Fruit fly (Drosophila melanogaster) whole organism, embryonic: Measurements from ENCODE around the gene Eip63F-1.
A peak's percentile ranks its signal among the peaks of the same experiment; 100 is the strongest.

Experiments
- Bdp1 ChIP-seq: fragments of 200-800 bp; sonication (Bioruptor generic); optimal IDR thresholded peaks from 3 replicates; lab custom pipeline; 2016; ENCODE audit warnings: missing biosample characterization, missing genetic modification characterization
- CG1024 ChIP-seq: fragments of 200-800 bp; sonication (Bioruptor generic); IDR thresholded peaks from 2 replicates; pipeline ENCODE4 v1.3.6; 2022; ENCODE audit warnings: missing biosample characterization, missing genetic modification characterization
- CG11456 ChIP-seq: fragments of 200-800 bp; sonication (Bioruptor generic); IDR thresholded peaks from 3 replicates; pipeline ENCODE4 v1.3.6; 2022; ENCODE audit warnings: missing biosample characterization, missing genetic modification characterization
- CG11723 ChIP-seq: fragments of 200-800 bp; sonication (Bioruptor generic); optimal IDR thresholded peaks from 2 replicates; lab custom pipeline; 2017; ENCODE audit warnings: missing biosample characterization, mild to moderate bottlenecking, missing genetic modification characterization
- CG12155 ChIP-seq: fragments of 200-800 bp; sonication (Bioruptor generic); optimal IDR thresholded peaks from 3 replicates; lab custom pipeline; 2016; ENCODE audit warnings: missing biosample characterization, missing genetic modification characterization
- CG12236 ChIP-seq: fragments of 200-800 bp; sonication (Bioruptor generic); optimal IDR thresholded peaks from 2 replicates; lab custom pipeline; 2016; ENCODE audit warnings: missing biosample characterization, missing genetic modification characterization
- CG12942 ChIP-seq: fragments of 200-800 bp; sonication (Bioruptor generic); optimal IDR thresholded peaks from 3 replicates; lab custom pipeline; 2016; ENCODE audit warnings: missing biosample characterization, missing genetic modification characterization
- CG13424 ChIP-seq: fragments of 200-800 bp; sonication (Bioruptor generic); optimal IDR thresholded peaks from 2 replicates; lab custom pipeline; 2019; ENCODE audit warnings: missing biosample characterization, mild to moderate bottlenecking, missing genetic modification characterization, moderate library complexity
- CG15073 ChIP-seq: fragments of 200-800 bp; sonication (Bioruptor generic); optimal IDR thresholded peaks from 2 replicates; lab custom pipeline; 2016; ENCODE audit warnings: missing biosample characterization, missing genetic modification characterization
- CG16779 ChIP-seq: fragments of 200-800 bp; sonication (Bioruptor generic); IDR thresholded peaks from 2 replicates; pipeline ENCODE4 v1.3.6; 2022; ENCODE audit warnings: missing biosample characterization, missing genetic modification characterization
- CG2199 ChIP-seq: fragments of 200-800 bp; sonication (Bioruptor generic); IDR thresholded peaks from 3 replicates; pipeline ENCODE4 v1.3.6; 2022; ENCODE audit warnings: missing biosample characterization, missing genetic modification characterization
- CG30403 ChIP-seq: fragments of 200-800 bp; sonication (Bioruptor generic); optimal IDR thresholded peaks from 3 replicates; lab custom pipeline; 2016; ENCODE audit warnings: missing biosample characterization, missing genetic modification characterization
- CG32532 ChIP-seq: fragments of 200-800 bp; sonication (Bioruptor generic); IDR thresholded peaks from 2 replicates; pipeline ENCODE4 v1.3.6; 2022; ENCODE audit warnings: missing biosample characterization, missing genetic modification characterization
- CG3281 ChIP-seq: fragments of 200-800 bp; sonication (Bioruptor generic); optimal IDR thresholded peaks from 3 replicates; lab custom pipeline; 2017; ENCODE audit warnings: missing biosample characterization, mild to moderate bottlenecking, missing genetic modification characterization
- CG34376 ChIP-seq: fragments of 200-800 bp; sonication (Bioruptor generic); optimal IDR thresholded peaks from 2 replicates; lab custom pipeline; 2018; ENCODE audit warnings: missing biosample characterization, mild to moderate bottlenecking, missing genetic modification characterization
- CG4328 ChIP-seq: fragments of 200-800 bp; sonication (Bioruptor generic); optimal IDR thresholded peaks from 3 replicates; lab custom pipeline; 2017; ENCODE audit warnings: missing biosample characterization, missing genetic modification reagents, missing genetic modification characterization
- CG4854 ChIP-seq: fragments of 200-800 bp; sonication (Bioruptor generic); optimal IDR thresholded peaks from 2 replicates; lab custom pipeline; 2016; ENCODE audit warnings: missing biosample characterization, missing genetic modification characterization, inconsistent platforms
- CG6689 ChIP-seq: fragments of 200-800 bp; sonication (Bioruptor generic); IDR thresholded peaks from 2 replicates; pipeline ENCODE4 v1.3.6; 2022; ENCODE audit warnings: missing biosample characterization, missing genetic modification characterization
- CG7928 ChIP-seq: fragments of 200-800 bp; sonication (Bioruptor generic); optimal IDR thresholded peaks from 2 replicates; lab custom pipeline; 2017; ENCODE audit warnings: missing biosample characterization, mild to moderate bottlenecking, missing genetic modification characterization
- CG8359 ChIP-seq: fragments of 200-800 bp; sonication (Bioruptor generic); optimal IDR thresholded peaks from 2 replicates; lab custom pipeline; 2017; ENCODE audit warnings: missing biosample characterization, mild to moderate bottlenecking, missing genetic modification characterization, borderline replicate concordance
- CG8388 ChIP-seq: fragments of 200-800 bp; sonication (Bioruptor generic); optimal IDR thresholded peaks from 2 replicates; lab custom pipeline; 2019; ENCODE audit warnings: missing biosample characterization, mild to moderate bottlenecking, missing genetic modification characterization, moderate library complexity
- CG9215 ChIP-seq: fragments of 200-800 bp; sonication (Bioruptor generic); IDR thresholded peaks from 2 replicates; pipeline ENCODE4 v1.3.6; 2022; ENCODE audit warnings: missing biosample characterization, missing genetic modification characterization
- D19B ChIP-seq: fragments of 200-800 bp; sonication (Bioruptor generic); optimal IDR thresholded peaks from 2 replicates; lab custom pipeline; 2017; ENCODE audit warnings: missing biosample characterization, mild to moderate bottlenecking, missing genetic modification characterization
- Mes4 ChIP-seq: fragments of 200-800 bp; sonication (Bioruptor generic); optimal IDR thresholded peaks from 2 replicates; lab custom pipeline; 2016; ENCODE audit warnings: missing biosample characterization, missing genetic modification characterization
- Mrtf ChIP-seq: fragments of 200-800 bp; sonication (Bioruptor generic); IDR thresholded peaks from 3 replicates; pipeline ENCODE4 v1.3.6; 2022; ENCODE audit warnings: missing biosample characterization, missing genetic modification characterization
- Myb ChIP-seq: fragments of 200-800 bp; sonication (Bioruptor generic); optimal IDR thresholded peaks from 2 replicates; lab custom pipeline; 2016; ENCODE audit warnings: missing biosample characterization, missing genetic modification characterization
- NC2β ChIP-seq: fragments of 200-800 bp; sonication (Bioruptor generic); optimal IDR thresholded peaks from 2 replicates; lab custom pipeline; 2016; ENCODE audit warnings: missing biosample characterization, missing genetic modification characterization
- Side ChIP-seq: fragments of 200-800 bp; sonication (Bioruptor generic); optimal IDR thresholded peaks from 2 replicates; lab custom pipeline; 2016; ENCODE audit warnings: missing biosample characterization, missing genetic modification characterization
- abd-A ChIP-seq: fragments of 200-800 bp; sonication (Bioruptor generic); optimal IDR thresholded peaks from 3 replicates; lab custom pipeline; 2019; ENCODE audit warnings: missing biosample characterization, mild to moderate bottlenecking, missing genetic modification characterization, moderate library complexity
- cg ChIP-seq: fragments of 200-800 bp; sonication (Bioruptor generic); optimal IDR thresholded peaks from 3 replicates; lab custom pipeline; 2019; ENCODE audit warnings: missing biosample characterization, mild to moderate bottlenecking, missing genetic modification characterization, moderate library complexity
- ci ChIP-seq: fragments of 200-800 bp; sonication (Bioruptor generic); IDR thresholded peaks from 3 replicates; pipeline ENCODE4 v1.3.6; 2022; ENCODE audit warnings: missing biosample characterization, missing genetic modification characterization
- cwo ChIP-seq: fragments of 200-800 bp; sonication (Bioruptor generic); optimal IDR thresholded peaks from 3 replicates; lab custom pipeline; 2017; ENCODE audit warnings: missing biosample characterization, missing genetic modification characterization, mild to moderate bottlenecking, moderate library complexity, missing genetic modification reagents
- disco-r ChIP-seq: fragments of 200-800 bp; sonication (Bioruptor generic); optimal IDR thresholded peaks from 2 replicates; lab custom pipeline; 2016; ENCODE audit warnings: missing biosample characterization, missing genetic modification characterization
- dmrt11E ChIP-seq: fragments of 200-800 bp; sonication (Bioruptor generic); optimal IDR thresholded peaks from 3 replicates; lab custom pipeline; 2018; ENCODE audit warnings: missing biosample characterization, mild to moderate bottlenecking, missing genetic modification characterization, moderate library complexity
- fd3F ChIP-seq: fragments of 200-800 bp; sonication (Bioruptor generic); optimal IDR thresholded peaks from 2 replicates; lab custom pipeline; 2018; ENCODE audit warnings: missing biosample characterization, mild to moderate bottlenecking, missing genetic modification characterization, moderate library complexity
- grn ChIP-seq: fragments of 200-800 bp; sonication (Bioruptor generic); optimal IDR thresholded peaks from 3 replicates; lab custom pipeline; 2017; ENCODE audit warnings: missing biosample characterization, missing genetic modification characterization
- ind ChIP-seq: fragments of 200-800 bp; sonication (Bioruptor generic); optimal IDR thresholded peaks from 3 replicates; lab custom pipeline; 2016; ENCODE audit warnings: missing biosample characterization, missing genetic modification characterization
- jumu ChIP-seq: fragments of 200-800 bp; sonication (Bioruptor generic); optimal IDR thresholded peaks from 3 replicates; lab custom pipeline; 2016; ENCODE audit warnings: missing biosample characterization, missing genetic modification characterization
- lola ChIP-seq, 3 experiments: fragments of >200 bp in 2 of 3; fragments of 200-800 bp in 1 of 3; sonication (Bioruptor generic) in 1 of 3; optimal IDR thresholded peaks; 2 replicates each; lab custom pipeline; 2017 to 2019; ENCODE audit warnings: missing biosample characterization in 3 of 3, missing genetic modification characterization in 3 of 3, mild to moderate bottlenecking in 1 of 3, moderate library complexity in 1 of 3
- mirr ChIP-seq: fragments of 200-800 bp; sonication (Bioruptor generic); optimal IDR thresholded peaks from 3 replicates; lab custom pipeline; 2018; ENCODE audit warnings: missing biosample characterization, mild to moderate bottlenecking, missing genetic modification characterization
- mld ChIP-seq: fragments of 200-800 bp; sonication (Bioruptor generic); IDR thresholded peaks from 3 replicates; pipeline ENCODE4 v1.3.6; 2022; ENCODE audit warnings: missing biosample characterization, missing genetic modification characterization; ENCODE audit not compliant: partially characterized antibody
- nerfin-1 ChIP-seq: fragments of 200-800 bp; sonication (Bioruptor generic); optimal IDR thresholded peaks from 3 replicates; lab custom pipeline; 2019; ENCODE audit warnings: missing biosample characterization, mild to moderate bottlenecking, missing genetic modification characterization, moderate library complexity
- pnt ChIP-seq: fragments of 200-800 bp; sonication (Bioruptor generic); optimal IDR thresholded peaks from 3 replicates; lab custom pipeline; 2016; ENCODE audit warnings: missing biosample characterization, missing genetic modification characterization
- pros ChIP-seq: fragments of 200-800 bp; sonication (Bioruptor generic); optimal IDR thresholded peaks from 3 replicates; lab custom pipeline; 2019; ENCODE audit warnings: missing biosample characterization, mild to moderate bottlenecking, missing genetic modification characterization, moderate library complexity
- run ChIP-seq: fragments of 200-800 bp; sonication (Bioruptor generic); optimal IDR thresholded peaks from 3 replicates; lab custom pipeline; 2018; ENCODE audit warnings: missing biosample characterization, mild to moderate bottlenecking, missing genetic modification characterization
- salm ChIP-seq: fragments of 200-800 bp; sonication (Bioruptor generic); optimal IDR thresholded peaks from 2 replicates; lab custom pipeline; 2018; ENCODE audit warnings: missing biosample characterization, mild to moderate bottlenecking, missing genetic modification characterization
- sug ChIP-seq: fragments of 200-800 bp; optimal IDR thresholded peaks from 2 replicates; lab custom pipeline; 2019; ENCODE audit warnings: missing biosample characterization, mild to moderate bottlenecking, missing genetic modification characterization, moderate library complexity
- usp ChIP-seq: fragments of >200 bp; optimal IDR thresholded peaks from 2 replicates; lab custom pipeline; 2017; ENCODE audit warnings: missing biosample characterization, missing genetic modification characterization
- vvl ChIP-seq: fragments of 200-800 bp; sonication (Bioruptor generic); IDR thresholded peaks from 2 replicates; pipeline ENCODE4 v1.3.6; 2022; ENCODE audit warnings: missing biosample characterization, missing genetic modification characterization

Eip63F-1 gene

DNA sequence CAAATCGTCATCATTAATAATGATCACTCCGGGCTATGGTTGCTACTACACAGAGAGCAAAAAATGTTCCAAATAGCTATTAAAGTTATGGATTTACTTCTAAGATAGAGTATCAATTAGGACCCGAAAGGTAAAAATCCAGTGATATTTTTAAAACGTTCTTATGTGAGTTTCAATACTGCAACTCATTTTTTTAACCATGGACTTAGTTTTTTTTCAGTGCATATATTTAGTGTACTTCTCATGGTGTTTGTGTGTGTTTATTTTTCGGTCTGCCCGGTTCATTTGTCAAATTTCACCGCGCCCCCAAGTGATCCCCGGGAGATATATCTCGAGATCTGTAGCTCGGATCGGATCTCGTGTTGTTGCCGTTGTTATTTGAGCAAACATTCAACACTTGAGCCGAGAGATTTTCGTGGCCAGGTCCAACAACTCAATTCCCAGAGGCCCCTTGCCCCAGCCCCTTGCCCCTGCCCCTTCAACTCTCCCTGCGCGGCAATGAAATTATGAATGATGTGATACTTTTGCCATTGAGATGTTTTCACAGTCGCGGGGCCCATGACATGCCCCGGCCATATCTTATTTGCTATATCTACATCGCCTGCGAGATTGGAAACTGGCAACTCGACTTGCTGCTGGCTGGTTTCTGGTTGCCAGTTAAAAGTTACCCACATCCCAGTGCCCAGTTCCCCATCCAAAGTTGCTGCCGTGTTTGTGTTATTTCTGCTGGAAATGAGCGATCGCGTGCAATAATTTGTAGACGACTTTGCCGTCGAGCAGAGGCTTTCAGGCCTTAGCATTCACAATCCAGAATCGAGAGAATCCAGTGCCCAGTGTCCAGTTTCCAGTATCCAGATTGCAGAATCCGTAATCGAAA lies 72.7 kb downstream of the Eip63F-1 start (continued):
- TF ChIP-seq D19B (GFP tag; lab: Kevin White, UChicago) (no peak), NC2β (GFP tag; lab: Kevin White, UChicago) (peak; percentile 83), mirr (GFP tag; lab: Kevin White, UChicago) (no peak), Myb (GFP tag; lab: Kevin White, UChicago) (no peak), Bdp1 (peak; percentile 39), CG6689 (peak; percentile 48), CG13424 (peak; percentile 73), abd-A (tag; lab: Kevin White, UChicago) (no peak), CG30403 (GFP tag; lab: Kevin White, UChicago) (peak; percentile 35), salm (tag; lab: Kevin White, UChicago) (peak; percentile 9), CG1024 (GFP tag; lab: Robert Waterston, UW) (peak; percentile 61; the same call in 1 of the 2 replicates), CG4854 (peak; percentile 32), ind (peak; percentile 43), Side (GFP tag; lab: Kevin White, UChicago) (peak; percentile 10), CG15073 (GFP tag; lab: Kevin White, UChicago) (no peak), mld (GFP tag; lab: Robert Waterston, UW) (no peak), CG4328 (GFP tag; lab: Kevin White, UChicago) (no peak), CG8359 (GFP tag; lab: Kevin White, UChicago) (peak; percentile 43), fd3F (GFP tag; lab: Kevin White, UChicago) (no peak), cwo (GFP tag; lab: Kevin White, UChicago) (no peak), CG34376 (GFP tag; lab: Kevin White, UChicago) (no peak), disco-r (GFP tag; lab: Kevin White, UChicago) (no peak), CG12236 (peak; percentile 71), CG12155 (peak; percentile 49), cg (GFP tag; lab: Kevin White, UChicago) (peak; percentile 33), CG8388 (GFP tag; lab: Kevin White, UChicago) (peak; percentile 52), CG32532 (GFP tag; lab: Robert Waterston, UW) (no peak), lola (GFP tag; optimal IDR thresholded peaks at IDR 0.05; lab: Kevin White, UChicago) (peak in 1 of 3 experiments; percentile 88), ci (peak; percentile 80), dmrt11E (tag; lab: Kevin White, UChicago) (peak; percentile 95), CG16779 (GFP tag; lab: Robert Waterston, UW) (no peak), nerfin-1 (tag; lab: Kevin White, UChicago) (peak; percentile 62), vvl (GFP tag; lab: Robert Waterston, UW) (peak; percentile 51; the same call in 1 of the 2 replicates), Mrtf (GFP tag; lab: Robert Waterston, UW) (no peak), CG11456 (GFP tag; lab: Robert Waterston, UW) (no peak), CG2199 (GFP tag; lab: Robert Waterston, UW) (no peak), grn (peak; percentile 81), CG3281 (GFP tag; lab: Kevin White, UChicago) (no peak), CG9215 (GFP tag; lab: Robert Waterston, UW) (no peak), CG7928 (GFP tag; lab: Kevin White, UChicago) (no peak), CG12942 (GFP tag; lab: Kevin White, UChicago) (peak; percentile 11), usp (GFP tag; lab: Kevin White, UChicago) (no peak), Mes4 (GFP tag; lab: Kevin White, UChicago) (peak; percentile 70), jumu (no peak), CG11723 (GFP tag; lab: Kevin White, UChicago) (peak; percentile 20), pnt (GFP tag; lab: Kevin White, UChicago) (no peak), run (no peak), pros (GFP tag; lab: Kevin White, UChicago) (no peak), sug (tag; lab: Kevin White, UChicago) (no peak)
